Worm (Caenorhabditis elegans) whole organism, L4/young adult: ENCODE results near the gene lact-3.

Source experiments
- W03F9.2 ChIP-seq: fragments of 150-350 bp; optimal IDR thresholded peaks from 2 replicates; lab custom pipeline; 2014; ENCODE audit warnings: missing biosample characterization, missing genetic modification characterization
- dao-5 ChIP-seq: sonication (generic microtip); optimal IDR thresholded peaks from 2 replicates; lab custom pipeline; 2016; ENCODE audit warnings: missing genotype, missing genetic modification characterization, moderate library complexity, missing compliant biosample characterization
- him-1 ChIP-seq: sonication (generic microtip); optimal IDR thresholded peaks from 2 replicates; lab custom pipeline; 2016; ENCODE audit warnings: missing genotype, missing genetic modification reagents, missing genetic modification characterization, missing compliant biosample characterization

DNA sequence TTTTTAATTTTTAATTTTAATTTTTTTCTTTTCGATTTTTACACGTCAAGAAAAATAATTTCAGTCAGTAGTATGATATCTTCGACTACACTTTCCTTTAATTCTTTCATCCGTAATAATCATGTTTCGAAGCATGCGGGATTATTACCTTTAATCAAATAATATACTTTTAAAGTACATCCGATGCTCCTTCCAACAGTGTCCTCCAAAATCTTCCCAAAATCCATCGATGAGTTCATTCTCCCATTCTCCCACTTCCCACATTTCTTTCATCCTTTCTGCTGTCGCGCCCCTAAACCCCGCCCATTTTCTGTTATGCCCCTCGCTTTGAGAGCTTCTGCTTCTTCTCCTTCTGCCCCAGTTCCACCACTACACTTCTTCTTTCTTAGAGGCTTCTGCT lies 37.2 kb upstream of the lact-3 start, which contains the start of gene lgc-57:
- no peak for TF ChIP-seq W03F9.2 (tag; lab: Kevin White, UChicago)
- TF ChIP-seq him-1 (tag; lab: Kevin White, UChicago) = no peak
- no peak for TF ChIP-seq dao-5 (tag; lab: Kevin White, UChicago)
